Worm (Caenorhabditis elegans) whole organism, early embryonic: ENCODE data around the gene ttr-7.

ENCODE experiments used
- ama-1 ChIP-seq: fragments of 150-350 bp; optimal IDR thresholded peaks from 2 replicates; lab custom pipeline; 2014
- ceh-13 ChIP-seq: fragments of 200-800 bp; sonication (Bioruptor generic); optimal IDR thresholded peaks from 2 replicates; lab custom pipeline; 2018; ENCODE audit warnings: mild to moderate bottlenecking, missing genetic modification characterization, missing compliant biosample characterization
- ets-7 ChIP-seq: sonication (generic microtip); optimal IDR thresholded peaks from 2 replicates; lab custom pipeline; 2016; ENCODE audit warnings: missing genotype, missing genetic modification characterization, missing compliant biosample characterization
- tbx-37 ChIP-seq: fragments of 200-800 bp; sonication (Bioruptor generic); conservative IDR thresholded peaks from 2 replicates; pipeline ENCODE4 v1.3.6; 2022; ENCODE audit warnings: missing genetic modification reagents, missing genetic modification characterization, missing compliant biosample characterization

ce11 chrIII:600316-600932, 5.4 kb upstream of the ttr-7 start, which contains the start of gene lec-6:
- TF ChIP-seq ets-7 (tag; lab: Kevin White, UChicago): no peak
- TF ChIP-seq tbx-37 (GFP tag; lab: Robert Waterston, UW): no peak
- no peak for TF ChIP-seq ama-1 (lab: Kevin White, UChicago)
- TF ChIP-seq ceh-13 (GFP tag; lab: Kevin White, UChicago): no peak
